Worm (Caenorhabditis elegans) whole organism, L2 larva: Measurements from ENCODE around the gene twk-11.

Source experiments
- F13H6.1 ChIP-seq: sonication (generic microtip); optimal IDR thresholded peaks from 2 replicates; lab custom pipeline; 2016; ENCODE audit warnings: missing genetic modification characterization, missing compliant biosample characterization
- dmd-4 ChIP-seq: sonication (generic microtip); optimal IDR thresholded peaks from 2 replicates; lab custom pipeline; 2017; ENCODE audit warnings: missing biosample characterization, missing genetic modification characterization
- lin-11 ChIP-seq: fragments of 150-350 bp; sonication (generic microtip); optimal IDR thresholded peaks from 2 replicates; lab custom pipeline; 2014; ENCODE audit warnings: missing biosample characterization, missing genetic modification characterization, inconsistent platforms, mixed read lengths
- lin-13 ChIP-seq: fragments of 150-350 bp; optimal IDR thresholded peaks from 2 replicates; lab custom pipeline; 2014; ENCODE audit warnings: missing biosample characterization, missing genetic modification reagents, missing genetic modification characterization
- lin-39 ChIP-seq: fragments of 150-350 bp; optimal IDR thresholded peaks from 2 replicates; lab custom pipeline; 2014; ENCODE audit warnings: missing biosample characterization, missing genetic modification reagents, missing genetic modification characterization
- nhr-11 ChIP-seq: fragments of 150-350 bp; optimal IDR thresholded peaks from 2 replicates; lab custom pipeline; 2014; ENCODE audit warnings: missing biosample characterization, missing genetic modification characterization
- nhr-23 ChIP-seq: fragments of 150-350 bp; optimal IDR thresholded peaks from 2 replicates; lab custom pipeline; 2014; ENCODE audit warnings: missing biosample characterization, missing genetic modification reagents, missing genetic modification characterization
- nhr-237 ChIP-seq: fragments of 150-350 bp; optimal IDR thresholded peaks from 2 replicates; lab custom pipeline; 2014; ENCODE audit warnings: missing biosample characterization, missing genetic modification characterization
- nhr-6 ChIP-seq: fragments of 150-350 bp; optimal IDR thresholded peaks from 2 replicates; lab custom pipeline; 2014; ENCODE audit warnings: missing biosample characterization, missing genetic modification characterization
- snpc-4 ChIP-seq: fragments of 150-350 bp; optimal IDR thresholded peaks from 2 replicates; lab custom pipeline; 2014; ENCODE audit warnings: missing biosample characterization, missing genetic modification characterization
- unc-55 ChIP-seq: fragments of 150-350 bp; sonication (generic microtip); optimal IDR thresholded peaks from 3 replicates; lab custom pipeline; 2014; ENCODE audit warnings: missing biosample characterization, missing genetic modification reagents, missing genetic modification characterization

DNA sequence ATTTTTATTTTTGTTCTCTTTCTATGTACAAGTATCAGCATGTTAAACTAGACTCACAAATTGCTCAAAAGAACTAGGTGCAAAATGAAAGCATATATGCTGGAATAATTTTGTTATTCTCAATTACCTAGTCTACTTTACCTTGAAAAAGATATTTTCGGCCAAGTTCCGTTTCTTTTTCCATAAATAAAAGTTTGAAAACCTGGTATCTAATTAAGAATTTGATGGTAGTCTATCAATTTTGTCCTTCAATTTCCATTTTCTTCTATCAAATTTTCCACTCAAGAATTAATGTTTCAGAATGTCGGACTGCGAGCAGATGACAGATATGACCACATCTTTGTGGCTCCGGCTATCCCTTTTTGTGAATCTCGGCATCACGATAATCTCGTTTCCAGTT lies 32.5 kb downstream of the twk-11 start, which contains the start of gene srab-4:
- TF ChIP-seq nhr-23 (tag; lab: Kevin White, UChicago) (no peak), lin-11 (tag; lab: Kevin White, UChicago) (no peak), snpc-4 (tag; lab: Kevin White, UChicago) (no peak), F13H6.1 (no peak), nhr-237 (no peak), nhr-11 (tag; lab: Kevin White, UChicago) (no peak), unc-55 (GFP tag; lab: Kevin White, UChicago) (no peak), nhr-6 (tag; lab: Kevin White, UChicago) (no peak), lin-39 (tag; lab: Kevin White, UChicago) (no peak), dmd-4 (tag; lab: Kevin White, UChicago) (no peak), lin-13 (GFP tag; lab: Kevin White, UChicago) (no peak)
